Worm (Caenorhabditis elegans) whole organism, mixed stage, embryonic: ENCODE data around the gene nhr-91.

Source experiments
- M03D4.4 ChIP-seq: sonication (generic microtip); optimal IDR thresholded peaks from 2 replicates; lab custom pipeline; 2017; ENCODE audit warnings: mild to moderate bottlenecking, missing genetic modification characterization, missing compliant biosample characterization
- bed-3 ChIP-seq: fragments of 200-800 bp; sonication (Bioruptor generic); optimal IDR thresholded peaks from 3 replicates; lab custom pipeline; 2018; ENCODE audit warnings: mild to moderate bottlenecking, missing genetic modification characterization, moderate library complexity, missing compliant biosample characterization
- blmp-1 ChIP-seq: fragments of 150-350 bp; optimal IDR thresholded peaks from 2 replicates; lab custom pipeline; 2014; ENCODE audit warnings: missing biosample characterization, missing genetic modification characterization
- ceh-39 ChIP-seq: fragments of 150-350 bp; optimal IDR thresholded peaks from 2 replicates; lab custom pipeline; 2014; ENCODE audit warnings: missing biosample characterization, missing genetic modification characterization
- ceh-43 ChIP-seq: fragments of 200-800 bp; sonication (Bioruptor generic); optimal IDR thresholded peaks from 2 replicates; lab custom pipeline; 2018; ENCODE audit warnings: mild to moderate bottlenecking, missing genetic modification characterization, moderate library complexity, missing compliant biosample characterization
- ceh-83 ChIP-seq: fragments of 200-800 bp; sonication (Bioruptor generic); optimal IDR thresholded peaks from 2 replicates; lab custom pipeline; 2018; ENCODE audit warnings: mild to moderate bottlenecking, missing genetic modification characterization, missing compliant biosample characterization
- cnd-1 ChIP-seq: fragments of 200-800 bp; sonication (Bioruptor generic); optimal IDR thresholded peaks from 2 replicates; lab custom pipeline; 2018; ENCODE audit warnings: mild to moderate bottlenecking, missing genetic modification characterization, missing compliant biosample characterization
- drap-1 ChIP-seq: fragments of 200-800 bp; sonication (Bioruptor generic); optimal IDR thresholded peaks from 3 replicates; lab custom pipeline; 2018; ENCODE audit warnings: mild to moderate bottlenecking, missing genetic modification characterization, missing compliant biosample characterization
- elt-1 ChIP-seq: sonication (generic microtip); optimal IDR thresholded peaks from 2 replicates; lab custom pipeline; 2017; ENCODE audit warnings: missing genetic modification characterization, mild to moderate bottlenecking, missing compliant biosample characterization, antibody characterized with exemption, moderate library complexity, borderline replicate concordance; ENCODE audit not compliant: insufficient read depth
- elt-3 ChIP-seq: fragments of 150-350 bp; optimal IDR thresholded peaks from 2 replicates; lab custom pipeline; 2014; ENCODE audit warnings: missing biosample characterization, missing genetic modification characterization
- flh-1 ChIP-seq: fragments of 200-800 bp; sonication (Bioruptor generic); optimal IDR thresholded peaks from 2 replicates; lab custom pipeline; 2018; ENCODE audit warnings: mild to moderate bottlenecking, missing genetic modification characterization, moderate library complexity, missing compliant biosample characterization
- ham-2 ChIP-seq: fragments of 200-800 bp; sonication (Bioruptor generic); optimal IDR thresholded peaks from 2 replicates; lab custom pipeline; 2018; ENCODE audit warnings: mild to moderate bottlenecking, missing genetic modification characterization, missing compliant biosample characterization
- hlh-1 ChIP-seq: fragments of 150-350 bp; optimal IDR thresholded peaks from 2 replicates; lab custom pipeline; 2014; ENCODE audit warnings: missing biosample characterization, missing genetic modification reagents, missing genetic modification characterization
- lin-13 ChIP-seq: fragments of 150-350 bp; optimal IDR thresholded peaks from 2 replicates; lab custom pipeline; 2014; ENCODE audit warnings: missing biosample characterization, missing genetic modification characterization
- lin-32 ChIP-seq: fragments of 200-800 bp; sonication (Bioruptor generic); optimal IDR thresholded peaks from 2 replicates; lab custom pipeline; 2018; ENCODE audit warnings: mild to moderate bottlenecking, missing genetic modification characterization, missing compliant biosample characterization
- lsy-2 ChIP-seq: fragments of 150-350 bp; optimal IDR thresholded peaks from 2 replicates; lab custom pipeline; 2014; ENCODE audit warnings: missing biosample characterization, missing genetic modification characterization
- mab-5 ChIP-seq: fragments of 150-350 bp; optimal IDR thresholded peaks from 2 replicates; lab custom pipeline; 2014; ENCODE audit warnings: missing biosample characterization, missing genetic modification characterization
- mep-1 ChIP-seq: fragments of 150-350 bp; optimal IDR thresholded peaks from 2 replicates; lab custom pipeline; 2017; ENCODE audit warnings: missing biosample characterization, missing genetic modification reagents, missing genetic modification characterization, inconsistent platforms
- mls-2 ChIP-seq: sonication (generic microtip); optimal IDR thresholded peaks from 2 replicates; lab custom pipeline; 2016; ENCODE audit warnings: mild to moderate bottlenecking, missing genetic modification characterization, moderate library complexity, missing compliant biosample characterization
- nhr-12 ChIP-seq: fragments of 150-350 bp; optimal IDR thresholded peaks from 2 replicates; lab custom pipeline; 2014; ENCODE audit warnings: missing biosample characterization, missing genetic modification characterization
- nhr-2 ChIP-seq: fragments of 150-350 bp; optimal IDR thresholded peaks from 2 replicates; lab custom pipeline; 2014; ENCODE audit warnings: missing biosample characterization, missing genetic modification characterization
- nhr-28 ChIP-seq: fragments of 150-350 bp; optimal IDR thresholded peaks from 2 replicates; lab custom pipeline; 2014; ENCODE audit warnings: missing biosample characterization, missing genetic modification characterization
- nhr-76 ChIP-seq: sonication (generic microtip); optimal IDR thresholded peaks from 2 replicates; lab custom pipeline; 2017; ENCODE audit warnings: missing biosample characterization, missing genetic modification characterization
- pha-4 ChIP-seq: fragments of 150-350 bp; optimal IDR thresholded peaks from 2 replicates; lab custom pipeline; 2018; ENCODE audit warnings: missing biosample characterization, missing genetic modification reagents, missing genetic modification characterization
- sem-2 ChIP-seq: fragments of 200-800 bp; sonication (Bioruptor generic); optimal IDR thresholded peaks from 2 replicates; lab custom pipeline; 2018; ENCODE audit warnings: mild to moderate bottlenecking, missing genetic modification characterization, missing compliant biosample characterization
- sptf-1 ChIP-seq: sonication (generic microtip); optimal IDR thresholded peaks from 2 replicates; lab custom pipeline; 2017; ENCODE audit warnings: mild to moderate bottlenecking, missing genetic modification characterization, moderate library complexity, missing compliant biosample characterization
- tbx-8 ChIP-seq: fragments of 200-800 bp; sonication (Bioruptor generic); optimal IDR thresholded peaks from 2 replicates; lab custom pipeline; 2018; ENCODE audit warnings: mild to moderate bottlenecking, missing genetic modification characterization, moderate library complexity, missing compliant biosample characterization
- unc-120 ChIP-seq: sonication (generic microtip); optimal IDR thresholded peaks from 2 replicates; lab custom pipeline; 2017; ENCODE audit warnings: missing genetic modification characterization, missing compliant biosample characterization; ENCODE audit not compliant: poor library complexity, severe bottlenecking
- unc-39 ChIP-seq: fragments of 150-350 bp; optimal IDR thresholded peaks from 2 replicates; lab custom pipeline; 2014; ENCODE audit warnings: missing biosample characterization, missing genetic modification characterization
- unc-62 ChIP-seq: fragments of 150-350 bp; optimal IDR thresholded peaks from 2 replicates; lab custom pipeline; 2014; ENCODE audit warnings: missing biosample characterization, missing genetic modification reagents, missing genetic modification characterization
- zip-8 ChIP-seq: fragments of 150-350 bp; optimal IDR thresholded peaks from 2 replicates; lab custom pipeline; 2014; ENCODE audit warnings: missing biosample characterization, missing genetic modification characterization
- ztf-11 ChIP-seq: fragments of 150-350 bp; optimal IDR thresholded peaks from 2 replicates; lab custom pipeline; 2014; ENCODE audit warnings: missing biosample characterization, missing genetic modification characterization

Gene nhr-91

DNA sequence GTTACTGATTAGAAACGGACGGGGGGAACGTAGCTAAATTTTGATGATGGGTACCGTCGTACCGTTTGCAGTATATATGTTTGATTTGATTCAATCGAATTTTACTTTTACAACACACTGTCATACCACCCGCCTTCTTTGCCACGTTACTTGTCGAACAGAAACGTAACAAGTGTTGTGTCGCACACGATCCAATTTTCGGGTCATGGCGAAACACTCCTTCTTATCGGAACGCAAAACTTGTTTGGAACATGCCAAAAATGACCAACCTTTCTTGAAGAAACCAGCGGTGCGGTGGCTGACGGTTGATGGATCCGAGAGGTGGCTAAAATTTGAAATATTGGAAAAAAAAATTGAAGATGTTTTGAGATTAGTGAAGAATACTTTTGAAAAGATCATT, 28.9 kb upstream of the nhr-91 start:
- TF ChIP-seq ceh-43 (GFP tag; lab: Kevin White, UChicago) (no peak), unc-62 (no peak), elt-1 (tag; lab: Kevin White, UChicago) (no peak), mab-5 (tag; lab: Kevin White, UChicago) (no peak), mls-2 (tag; lab: Kevin White, UChicago) (no peak), nhr-76 (tag; lab: Kevin White, UChicago) (no peak), ceh-39 (tag; lab: Kevin White, UChicago) (no peak), lin-32 (no peak), flh-1 (no peak), ceh-83 (GFP tag; lab: Kevin White, UChicago) (no peak), zip-8 (tag; lab: Kevin White, UChicago) (no peak), elt-3 (tag; lab: Kevin White, UChicago) (no peak), ztf-11 (tag; lab: Kevin White, UChicago) (no peak), blmp-1 (tag; lab: Kevin White, UChicago) (no peak), nhr-12 (tag; lab: Kevin White, UChicago) (no peak), sem-2 (GFP tag; lab: Kevin White, UChicago) (no peak), M03D4.4 (tag; lab: Kevin White, UChicago) (no peak)

DNA sequence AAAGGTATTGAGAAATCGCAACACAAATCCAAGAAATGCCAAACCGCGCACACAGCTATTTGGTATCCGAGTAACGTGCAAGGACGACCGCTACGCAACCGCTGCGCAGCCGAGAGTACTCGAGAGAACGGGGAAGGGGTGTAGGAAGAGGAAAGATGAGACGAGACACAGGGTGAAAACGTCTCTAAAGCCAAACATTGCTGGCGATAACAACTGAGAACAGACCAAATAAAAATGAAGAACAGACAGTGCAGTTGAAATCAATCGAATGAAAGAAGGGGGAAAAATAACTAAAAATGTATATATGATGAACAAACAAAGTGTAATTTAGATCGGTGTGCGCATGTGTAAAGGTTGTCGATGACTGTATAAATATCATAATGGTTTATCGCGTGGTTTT, 27.9 kb upstream of the nhr-91 start:
- TF ChIP-seq cnd-1 = peak; percentile 21
- TF ChIP-seq ham-2 (GFP tag; lab: Kevin White, UChicago) = peak; percentile 30
- TF ChIP-seq lin-13 = peak; percentile 0
- TF ChIP-seq elt-1 (tag; lab: Kevin White, UChicago) = no peak
- TF ChIP-seq pha-4 = peak; percentile 59
- peak; percentile 2 for TF ChIP-seq hlh-1 (tag; lab: Kevin White, UChicago)
- no peak for TF ChIP-seq tbx-8 (GFP tag; lab: Kevin White, UChicago)
- no peak for TF ChIP-seq unc-39
- peak; percentile 10 for TF ChIP-seq lsy-2 (tag; lab: Kevin White, UChicago)
- TF ChIP-seq mep-1 = peak; percentile 35
- TF ChIP-seq nhr-12 (tag; lab: Kevin White, UChicago) = no peak

DNA sequence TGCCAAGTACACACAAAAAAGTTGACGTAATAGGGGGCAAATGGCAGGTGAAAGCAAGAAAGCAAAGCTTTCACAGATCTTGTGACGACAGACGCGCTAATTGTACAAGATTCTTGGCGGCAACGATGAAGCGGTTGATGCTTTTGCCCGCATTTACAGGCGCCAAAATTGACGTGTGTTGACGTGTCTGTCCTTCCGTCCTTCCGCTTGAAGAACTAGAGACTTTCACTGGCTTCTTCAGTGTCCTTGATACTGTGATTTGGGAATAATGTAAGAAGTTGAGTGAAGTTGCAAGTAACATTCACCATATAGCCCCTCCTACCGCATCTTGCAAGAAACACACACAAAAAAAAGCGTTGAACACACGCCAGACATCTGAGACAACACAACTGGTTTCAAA, 25.4 kb upstream of the nhr-91 start, which contains the start of gene jud-4:
Gene jud-4, plus strand, starts transcription at position 376 of the 400 bp plus-strand sequence.
- TF ChIP-seq cnd-1 = no peak
- TF ChIP-seq sptf-1 = no peak
- TF ChIP-seq ztf-11 (tag; lab: Kevin White, UChicago) = no peak
- no peak for TF ChIP-seq ham-2 (GFP tag; lab: Kevin White, UChicago)
- no peak for TF ChIP-seq ceh-39 (tag; lab: Kevin White, UChicago)
- TF ChIP-seq elt-1 (tag; lab: Kevin White, UChicago) = no peak

DNA sequence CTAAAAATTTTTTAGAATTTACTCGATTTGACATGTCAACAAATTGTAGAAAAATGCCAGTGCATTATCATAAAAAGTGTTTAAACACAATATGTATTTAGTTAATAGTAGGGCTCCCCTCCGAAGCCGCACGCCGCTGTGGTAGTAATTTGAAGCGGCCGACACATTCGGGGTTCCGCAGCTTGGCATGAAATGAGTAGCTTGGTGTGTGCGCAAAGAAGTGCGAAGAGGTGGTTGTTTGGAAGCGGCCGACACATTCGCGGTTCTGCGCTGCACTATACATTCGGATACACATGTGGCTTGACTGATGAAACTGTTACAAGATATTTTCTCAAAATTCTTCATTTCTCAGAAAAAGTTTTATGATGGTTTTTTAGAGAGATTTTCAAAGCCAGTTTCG, 23.6 kb upstream of the nhr-91 start:
- TF ChIP-seq lin-32 (no peak), bed-3 (GFP tag; lab: Kevin White, UChicago) (no peak), flh-1 (no peak), nhr-2 (tag; lab: Kevin White, UChicago) (no peak), mep-1 (no peak), zip-8 (tag; lab: Kevin White, UChicago) (no peak)

DNA sequence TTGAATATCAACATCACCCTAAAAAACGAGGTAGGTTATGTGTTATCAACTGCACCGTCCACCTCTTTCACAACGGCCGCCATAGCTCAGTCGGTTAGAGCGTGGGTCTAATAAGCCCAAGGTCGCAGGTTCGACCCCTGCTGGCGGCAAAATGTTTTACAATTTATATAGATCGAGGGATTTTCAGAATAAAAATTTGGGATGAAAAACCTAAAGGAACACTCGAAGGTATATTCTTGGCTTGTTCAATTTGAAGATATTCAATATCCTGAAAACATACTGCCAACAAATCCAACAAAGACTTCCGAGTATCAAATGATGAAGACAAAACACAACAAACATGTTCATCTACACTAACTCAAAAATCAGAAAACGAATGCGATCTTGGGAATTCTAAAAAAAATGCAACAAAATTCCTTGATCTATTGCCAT, 11.8 kb upstream of the nhr-91 start:
- TF ChIP-seq sptf-1 (peak; percentile 80), sem-2 (GFP tag; lab: Kevin White, UChicago) (peak; percentile 63), ham-2 (GFP tag; lab: Kevin White, UChicago) (peak; percentile 33), ceh-83 (GFP tag; lab: Kevin White, UChicago) (peak; percentile 88), pha-4 (no peak), nhr-28 (tag; lab: Kevin White, UChicago) (no peak), flh-1 (peak; percentile 44), drap-1 (peak; percentile 86), cnd-1 (peak; percentile 83), unc-120 (tag; lab: Kevin White, UChicago) (peak; percentile 73), tbx-8 (GFP tag; lab: Kevin White, UChicago) (peak; percentile 48), ceh-43 (GFP tag; lab: Kevin White, UChicago) (peak; percentile 13), mls-2 (tag; lab: Kevin White, UChicago) (peak; percentile 83), M03D4.4 (tag; lab: Kevin White, UChicago) (peak; percentile 84), bed-3 (GFP tag; lab: Kevin White, UChicago) (peak; percentile 67), elt-3 (tag; lab: Kevin White, UChicago) (no peak), lin-32 (peak; percentile 59), blmp-1 (tag; lab: Kevin White, UChicago) (no peak), nhr-12 (tag; lab: Kevin White, UChicago) (no peak)
